Fruit fly (Drosophila melanogaster) whole organism, embryonic: ENCODE data around the gene CG4393.

ENCODE experiments used
- Antp ChIP-seq: fragments of 200-800 bp; sonication (Bioruptor generic); optimal IDR thresholded peaks from 3 replicates; lab custom pipeline; 2016; ENCODE audit warnings: missing biosample characterization, missing genetic modification characterization
- Atf-2 ChIP-seq: fragments of 200-800 bp; sonication (Bioruptor generic); optimal IDR thresholded peaks from 2 replicates; lab custom pipeline; 2016; ENCODE audit warnings: missing biosample characterization, missing genetic modification characterization
- Bdp1 ChIP-seq: fragments of 200-800 bp; sonication (Bioruptor generic); optimal IDR thresholded peaks from 3 replicates; lab custom pipeline; 2016; ENCODE audit warnings: missing biosample characterization, missing genetic modification characterization
- Blimp-1 ChIP-seq: fragments of 200-800 bp; sonication (Bioruptor generic); optimal IDR thresholded peaks from 3 replicates; lab custom pipeline; 2018; ENCODE audit warnings: missing biosample characterization, missing genetic modification characterization, mild to moderate bottlenecking, moderate library complexity, missing genetic modification reagents
- BtbVII ChIP-seq: fragments of 200-800 bp; sonication (Bioruptor generic); optimal IDR thresholded peaks from 3 replicates; lab custom pipeline; 2017; ENCODE audit warnings: missing biosample characterization, mild to moderate bottlenecking, missing genetic modification characterization
- CG10543 ChIP-seq: fragments of 200-800 bp; sonication (Bioruptor generic); optimal IDR thresholded peaks from 3 replicates; lab custom pipeline; 2017; ENCODE audit warnings: missing biosample characterization, mild to moderate bottlenecking, missing genetic modification characterization, moderate library complexity
- CG11504 ChIP-seq: fragments of 200-800 bp; sonication (Bioruptor generic); optimal IDR thresholded peaks from 3 replicates; lab custom pipeline; 2019; ENCODE audit warnings: missing biosample characterization, mild to moderate bottlenecking, missing genetic modification characterization, moderate library complexity
- CG12299 ChIP-seq: fragments of 200-800 bp; sonication (Bioruptor generic); optimal IDR thresholded peaks from 2 replicates; lab custom pipeline; 2018; ENCODE audit warnings: missing biosample characterization, mild to moderate bottlenecking, missing genetic modification characterization
- CG12391 ChIP-seq: fragments of 200-800 bp; sonication (Bioruptor generic); optimal IDR thresholded peaks from 3 replicates; lab custom pipeline; 2018; ENCODE audit warnings: missing biosample characterization, mild to moderate bottlenecking, missing genetic modification characterization, moderate library complexity
- CG1529 ChIP-seq: fragments of 200-800 bp; sonication (Bioruptor generic); optimal IDR thresholded peaks from 3 replicates; lab custom pipeline; 2018; ENCODE audit warnings: missing biosample characterization, missing genetic modification characterization
- CG15479 ChIP-seq: fragments of 200-800 bp; sonication (Bioruptor generic); optimal IDR thresholded peaks from 3 replicates; lab custom pipeline; 2019; ENCODE audit warnings: missing biosample characterization, mild to moderate bottlenecking, missing genetic modification characterization, moderate library complexity
- CG17359 ChIP-seq: fragments of 200-800 bp; sonication (Bioruptor generic); optimal IDR thresholded peaks from 3 replicates; lab custom pipeline; 2018; ENCODE audit warnings: missing biosample characterization, mild to moderate bottlenecking, missing genetic modification characterization, moderate library complexity
- CG17912 ChIP-seq: fragments of 200-800 bp; sonication (Bioruptor generic); optimal IDR thresholded peaks from 2 replicates; lab custom pipeline; 2018; ENCODE audit warnings: missing biosample characterization, mild to moderate bottlenecking, missing genetic modification characterization
- CG2199 ChIP-seq: fragments of 200-800 bp; sonication (Bioruptor generic); IDR thresholded peaks from 3 replicates; pipeline ENCODE4 v1.3.6; 2022; ENCODE audit warnings: missing biosample characterization, missing genetic modification characterization
- CG2202 ChIP-seq: fragments of 200-800 bp; sonication (Bioruptor generic); optimal IDR thresholded peaks from 2 replicates; lab custom pipeline; 2018; ENCODE audit warnings: missing biosample characterization, mild to moderate bottlenecking, missing genetic modification characterization
- CG43689 ChIP-seq: fragments of 200-800 bp; sonication (Bioruptor generic); IDR thresholded peaks from 2 replicates; pipeline ENCODE4 v1.3.6; 2022; ENCODE audit warnings: missing biosample characterization, missing genetic modification characterization
- CG5180 ChIP-seq: fragments of 200-800 bp; sonication (Bioruptor generic); optimal IDR thresholded peaks from 3 replicates; lab custom pipeline; 2017; ENCODE audit warnings: missing biosample characterization, missing genetic modification characterization, mild to moderate bottlenecking, moderate library complexity, missing genetic modification reagents
- CG6683 ChIP-seq: fragments of 200-800 bp; sonication (Bioruptor generic); optimal IDR thresholded peaks from 2 replicates; lab custom pipeline; 2017; ENCODE audit warnings: missing biosample characterization, mild to moderate bottlenecking, missing genetic modification characterization, missing genetic modification reagents
- CG6689 ChIP-seq: fragments of 200-800 bp; sonication (Bioruptor generic); IDR thresholded peaks from 2 replicates; pipeline ENCODE4 v1.3.6; 2022; ENCODE audit warnings: missing biosample characterization, missing genetic modification characterization
- CG6765 ChIP-seq: fragments of 200-800 bp; sonication (Bioruptor generic); optimal IDR thresholded peaks from 3 replicates; lab custom pipeline; 2017; ENCODE audit warnings: missing biosample characterization, mild to moderate bottlenecking, missing genetic modification characterization
- CG7839 ChIP-seq: fragments of 200-800 bp; sonication (Bioruptor generic); optimal IDR thresholded peaks from 3 replicates; lab custom pipeline; 2018; ENCODE audit warnings: missing biosample characterization, mild to moderate bottlenecking, missing genetic modification characterization, moderate library complexity
- CG7928 ChIP-seq: fragments of 200-800 bp; sonication (Bioruptor generic); optimal IDR thresholded peaks from 2 replicates; lab custom pipeline; 2017; ENCODE audit warnings: missing biosample characterization, mild to moderate bottlenecking, missing genetic modification characterization
- CG8765 ChIP-seq: fragments of 200-800 bp; sonication (Bioruptor generic); IDR thresholded peaks from 2 replicates; pipeline ENCODE4 v1.3.6; 2022; ENCODE audit warnings: missing biosample characterization, missing genetic modification characterization
- CG9817 ChIP-seq: fragments of 200-800 bp; sonication (Bioruptor generic); optimal IDR thresholded peaks from 2 replicates; lab custom pipeline; 2018; ENCODE audit warnings: missing biosample characterization, mild to moderate bottlenecking, missing genetic modification characterization, moderate library complexity
- Dll ChIP-seq: fragments of 200-800 bp; sonication (Bioruptor generic); IDR thresholded peaks from 4 replicates; pipeline ENCODE4 v1.3.6; 2022; ENCODE audit warnings: missing biosample characterization, missing genetic modification characterization; ENCODE audit not compliant: partially characterized antibody
- Doc3 ChIP-seq: fragments of 200-800 bp; sonication (Bioruptor generic); IDR thresholded peaks from 3 replicates; pipeline ENCODE4 v1.3.6; 2022; ENCODE audit warnings: missing biosample characterization, missing genetic modification characterization; ENCODE audit not compliant: partially characterized antibody
- Drgx ChIP-seq: fragments of 200-800 bp; sonication (Bioruptor generic); IDR thresholded peaks from 2 replicates; pipeline ENCODE4 v1.3.6; 2022; ENCODE audit warnings: missing biosample characterization, missing genetic modification characterization
- E2f2 ChIP-seq: fragments of 200-800 bp; sonication (Bioruptor generic); IDR thresholded peaks from 2 replicates; pipeline ENCODE4 v1.3.6; 2022; ENCODE audit warnings: missing biosample characterization, missing genetic modification characterization
- HLH54F ChIP-seq: fragments of 200-800 bp; sonication (Bioruptor generic); optimal IDR thresholded peaks from 3 replicates; lab custom pipeline; 2016; ENCODE audit warnings: missing biosample characterization, missing genetic modification characterization
- Hmr ChIP-seq: fragments of 200-800 bp; sonication (Bioruptor generic); optimal IDR thresholded peaks from 3 replicates; lab custom pipeline; 2017; ENCODE audit warnings: mild to moderate bottlenecking, missing biosample characterization, missing genetic modification reagents, missing genetic modification characterization
- Hsf ChIP-seq: fragments of 200-800 bp; sonication (Bioruptor generic); optimal IDR thresholded peaks from 3 replicates; lab custom pipeline; 2016; ENCODE audit warnings: missing biosample characterization, missing genetic modification characterization
- MBD-R2 ChIP-seq: fragments of 200-800 bp; sonication (Bioruptor generic); IDR thresholded peaks from 2 replicates; pipeline ENCODE4 v1.3.6; 2022; ENCODE audit warnings: missing biosample characterization, missing genetic modification characterization
- MTF-1 ChIP-seq: fragments of 200-800 bp; sonication (Bioruptor generic); optimal IDR thresholded peaks from 2 replicates; lab custom pipeline; 2018; ENCODE audit warnings: missing biosample characterization, mild to moderate bottlenecking, missing genetic modification characterization, borderline replicate concordance
- Mad ChIP-seq: fragments of 200-800 bp; sonication (Bioruptor generic); optimal IDR thresholded peaks from 2 replicates; lab custom pipeline; 2016; ENCODE audit warnings: missing biosample characterization, missing genetic modification characterization
- NC2β ChIP-seq: fragments of 200-800 bp; sonication (Bioruptor generic); optimal IDR thresholded peaks from 2 replicates; lab custom pipeline; 2016; ENCODE audit warnings: missing biosample characterization, missing genetic modification characterization
- Ptx1 ChIP-seq: fragments of 200-800 bp; sonication (Bioruptor generic); IDR thresholded peaks from 2 replicates; pipeline ENCODE4 v1.3.6; 2022; ENCODE audit warnings: missing biosample characterization, missing genetic modification characterization
- Sin3A ChIP-seq: fragments of >200 bp; optimal IDR thresholded peaks from 2 replicates; lab custom pipeline; 2018
- Sry-β ChIP-seq: fragments of 200-800 bp; sonication (Bioruptor generic); optimal IDR thresholded peaks from 2 replicates; lab custom pipeline; 2018; ENCODE audit warnings: missing biosample characterization, mild to moderate bottlenecking, missing genetic modification characterization, moderate library complexity
- Xrp1 ChIP-seq: fragments of 200-800 bp; sonication (Bioruptor generic); IDR thresholded peaks from 2 replicates; pipeline ENCODE4 v1.3.6; 2022; ENCODE audit warnings: missing biosample characterization, missing genetic modification characterization
- bab2 ChIP-seq: fragments of 200-800 bp; sonication (Bioruptor generic); optimal IDR thresholded peaks from 2 replicates; lab custom pipeline; 2016; ENCODE audit warnings: missing biosample characterization, missing genetic modification characterization
- bbx ChIP-seq: fragments of 200-800 bp; sonication (Bioruptor generic); IDR thresholded peaks from 2 replicates; pipeline ENCODE4 v1.3.6; 2022; ENCODE audit warnings: missing biosample characterization, missing genetic modification characterization; ENCODE audit not compliant: partially characterized antibody
- ci ChIP-seq: fragments of 200-800 bp; sonication (Bioruptor generic); IDR thresholded peaks from 3 replicates; pipeline ENCODE4 v1.3.6; 2022; ENCODE audit warnings: missing biosample characterization, missing genetic modification characterization
- ftz-f1 ChIP-seq: fragments of 200-800 bp; sonication (Bioruptor generic); optimal IDR thresholded peaks from 2 replicates; lab custom pipeline; 2016; ENCODE audit warnings: missing biosample characterization, missing genetic modification characterization
- gcm2 ChIP-seq: fragments of 200-800 bp; sonication (Bioruptor generic); optimal IDR thresholded peaks from 2 replicates; lab custom pipeline; 2016; ENCODE audit warnings: missing biosample characterization, missing genetic modification characterization
- p53 ChIP-seq: fragments of 200-800 bp; sonication (Bioruptor generic); optimal IDR thresholded peaks from 2 replicates; lab custom pipeline; 2016; ENCODE audit warnings: missing biosample characterization, missing genetic modification characterization
- prd ChIP-seq, 3 experiments: fragments of >200 bp in 2 of 3; fragments of 200-800 bp in 1 of 3; sonication (Bioruptor generic) in 1 of 3; optimal IDR thresholded peaks in 2 of 3; IDR thresholded peaks in 1 of 3; 2 replicates in 2 of 3; 3 replicates in 1 of 3; pipeline versions ENCODE4 v1.3.6 to Lab custom; 2017 to 2022; ENCODE audit warnings: missing biosample characterization in 1 of 3, missing genetic modification characterization in 1 of 3
- row ChIP-seq: fragments of 200-800 bp; sonication (Bioruptor generic); IDR thresholded peaks from 3 replicates; pipeline ENCODE4 v1.3.6; 2022; ENCODE audit warnings: missing biosample characterization, missing genetic modification characterization
- sens ChIP-seq: fragments of 200-800 bp; sonication (Bioruptor generic); peaks from one replicate; lab custom pipeline; 2016; ENCODE audit warnings: missing biosample characterization, missing genetic modification characterization
- slbo ChIP-seq: fragments of 200-800 bp; sonication (Bioruptor generic); IDR thresholded peaks from 2 replicates; pipeline ENCODE4 v1.3.6; 2022; ENCODE audit warnings: missing biosample characterization, missing genetic modification characterization
- tgo ChIP-seq: fragments of 200-800 bp; sonication (Bioruptor generic); IDR thresholded peaks from 3 replicates; pipeline ENCODE4 v1.3.6; 2022; ENCODE audit warnings: missing biosample characterization, missing genetic modification characterization

Gene CG4393

dm6 chr3R:23384591-23385260, at the start of gene CG4393 (continued):
- TF ChIP-seq Atf-2 (GFP tag; lab: Kevin White, UChicago), result no peak
- TF ChIP-seq CG7928 (GFP tag; lab: Kevin White, UChicago), result no peak
- TF ChIP-seq Hmr (GFP tag; lab: Kevin White, UChicago), result no peak
- TF ChIP-seq CG6765 (GFP tag; lab: Kevin White, UChicago), result no peak
- TF ChIP-seq sens (GFP tag; lab: Kevin White, UChicago), result peak; percentile 49
- TF ChIP-seq Drgx (GFP tag; lab: Robert Waterston, UW), result peak; percentile 59
- TF ChIP-seq bab2 (GFP tag; lab: Kevin White, UChicago), result no peak
- no peak for TF ChIP-seq CG6683 (GFP tag; lab: Kevin White, UChicago)
- no peak for TF ChIP-seq NC2β
- no peak for TF ChIP-seq prd (optimal IDR thresholded peaks at IDR 0.05; lab: Kevin White, UChicago)
- no peak for TF ChIP-seq prd (GFP tag; IDR thresholded peaks at IDR 0.05; lab: Robert Waterston, UW)
- no peak for TF ChIP-seq Sry-β (GFP tag; lab: Kevin White, UChicago)
- TF ChIP-seq CG9817 (tag; lab: Kevin White, UChicago), result no peak
- TF ChIP-seq MTF-1, result no peak
- peak; percentile 51 for TF ChIP-seq row (GFP tag; lab: Robert Waterston, UW)
- TF ChIP-seq tgo (GFP tag; lab: Robert Waterston, UW), result no peak
- no peak for TF ChIP-seq CG1529 (GFP tag; lab: Kevin White, UChicago)
- TF ChIP-seq CG2199, result peak; percentile 86; the same call in 1 of the 3 replicates
- TF ChIP-seq Sin3A (lab: Kevin White, UChicago), result no peak
- TF ChIP-seq Doc3 (GFP tag; lab: Robert Waterston, UW), result no peak
- no peak for TF ChIP-seq HLH54F (GFP tag; lab: Kevin White, UChicago)
- TF ChIP-seq Dll (GFP tag; lab: Robert Waterston, UW), result peak; percentile 36; the same call in 2 of the 4 replicates
- no peak for TF ChIP-seq Xrp1 (GFP tag; lab: Robert Waterston, UW)
- no peak for TF ChIP-seq CG12299
- no peak for TF ChIP-seq CG6689
- TF ChIP-seq CG43689 (GFP tag; lab: Robert Waterston, UW), result no peak
- no peak for TF ChIP-seq CG5180 (GFP tag; lab: Kevin White, UChicago)
- no peak for TF ChIP-seq E2f2
- TF ChIP-seq CG2202 (tag; lab: Kevin White, UChicago), result no peak
- TF ChIP-seq CG8765 (GFP tag; lab: Robert Waterston, UW), result no peak
- TF ChIP-seq ftz-f1 (GFP tag; lab: Kevin White, UChicago), result no peak
- no peak for TF ChIP-seq Ptx1
- no peak for TF ChIP-seq bbx (GFP tag; lab: Robert Waterston, UW)
- no peak for TF ChIP-seq Hsf (GFP tag; lab: Kevin White, UChicago)
- peak; percentile 15 for TF ChIP-seq CG17359 (tag; lab: Kevin White, UChicago)
- 0 out of 3 replicates have a peak, but pooled peaks have one; percentile 35 for TF ChIP-seq ci (GFP tag; lab: Robert Waterston, UW)
- no peak for TF ChIP-seq BtbVII (GFP tag; lab: Kevin White, UChicago)
- TF ChIP-seq Mad, result no peak
- TF ChIP-seq CG11504, result no peak
- no peak for TF ChIP-seq p53
- no peak for TF ChIP-seq Bdp1 (GFP tag; lab: Kevin White, UChicago)
- TF ChIP-seq CG10543 (GFP tag; lab: Kevin White, UChicago), result no peak
- no peak for TF ChIP-seq CG12391
- no peak for TF ChIP-seq CG7839
- TF ChIP-seq Antp (GFP tag; lab: Kevin White, UChicago), result no peak
- TF ChIP-seq slbo (GFP tag; lab: Robert Waterston, UW), result no peak
- peak; percentile 61 for TF ChIP-seq Blimp-1 (GFP tag; lab: Kevin White, UChicago)
- no peak for TF ChIP-seq CG17912 (GFP tag; lab: Kevin White, UChicago)
- TF ChIP-seq gcm2 (GFP tag; lab: Kevin White, UChicago), result peak; percentile 18
- no peak for TF ChIP-seq CG15479 (GFP tag; lab: Kevin White, UChicago)
- TF ChIP-seq MBD-R2 (GFP tag; lab: Robert Waterston, UW), result no peak
